Fruit fly (Drosophila melanogaster): ENCODE data around the gene nac.

nac gene

DNA sequence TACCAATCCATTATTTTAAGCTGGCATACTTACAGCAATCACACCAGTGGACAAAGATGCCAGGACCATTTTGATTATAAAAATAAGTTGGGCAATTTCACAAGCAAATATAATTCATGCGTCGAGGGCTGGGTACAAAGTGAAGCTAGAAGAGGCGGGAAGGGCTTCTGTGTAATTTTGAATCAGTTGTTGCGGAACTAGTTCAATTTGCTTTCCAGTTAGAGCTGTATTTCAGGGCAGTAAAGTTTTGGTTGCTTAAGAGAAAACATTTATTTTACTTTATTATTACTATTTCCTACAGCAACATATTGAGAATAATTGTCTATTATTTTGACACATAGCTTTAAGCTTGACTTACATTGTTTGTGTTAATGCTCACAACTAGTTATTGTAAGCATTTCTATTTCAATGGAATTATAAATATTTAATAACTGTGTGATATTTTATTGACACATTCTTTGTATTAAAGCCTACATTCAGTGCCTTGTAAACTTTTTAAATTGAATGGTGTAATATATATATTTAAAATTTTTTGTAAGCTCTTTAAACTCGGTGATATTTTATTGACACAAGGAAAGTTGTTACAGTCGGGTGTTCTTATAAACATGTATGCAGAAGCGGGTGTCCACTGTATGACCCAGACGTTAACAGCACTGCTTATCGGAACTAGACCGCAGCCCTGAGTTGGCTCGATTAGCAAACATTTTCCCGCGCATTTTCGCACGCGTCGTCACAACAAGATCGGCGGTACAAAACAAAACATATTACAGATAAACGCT is 39.3 kb downstream of the nac start, which contains the start of the genes RPA1 and Mcm2 (continued):
- TF ChIP-seq CG15479 (GFP tag; optimal IDR thresholded peaks at IDR 0.05) (no peak), corto (GFP tag; optimal IDR thresholded peaks at IDR 0.05) (no peak), nerfin-2 (GFP tag; IDR thresholded peaks at IDR 0.05; ENCODE audit: partially characterized antibody) (no peak), Oaz (GFP tag; IDR thresholded peaks at IDR 0.05) (0 out of 2 replicates have a peak, but pooled peaks have one; percentile 29), disco-r (GFP tag; optimal IDR thresholded peaks at IDR 0.05) (peak; percentile 17), lola (GFP tag; optimal IDR thresholded peaks at IDR 0.05) (peak in 1 of 3 experiments; percentile 79), CG17385 (GFP tag; optimal IDR thresholded peaks at IDR 0.05) (peak; percentile 66), CG8388 (GFP tag; optimal IDR thresholded peaks at IDR 0.05) (peak; percentile 66), D19A (tag; optimal IDR thresholded peaks at IDR 0.05) (peak; percentile 61), CG7987 (GFP tag; optimal IDR thresholded peaks at IDR 0.05) (no peak), Med (GFP tag) (peak; percentile 88), kni (GFP tag; optimal IDR thresholded peaks at IDR 0.05) (peak; percentile 76), crol (GFP tag; IDR thresholded peaks at IDR 0.05) (no peak), jumu (GFP tag; optimal IDR thresholded peaks at IDR 0.05) (peak; percentile 28), CG12219 (GFP tag; optimal IDR thresholded peaks at IDR 0.05) (peak; percentile 50), CG1792 (GFP tag; optimal IDR thresholded peaks at IDR 0.05) (peak; percentile 32), Fer1 (GFP tag; optimal IDR thresholded peaks at IDR 0.05) (no peak), NfI (GFP tag; optimal IDR thresholded peaks at IDR 0.05) (peak; percentile 82), hb (GFP tag; IDR thresholded peaks at IDR 0.05; ENCODE audit: partially characterized antibody) (no peak), Sry-β (GFP tag; optimal IDR thresholded peaks at IDR 0.05) (peak; percentile 30), CG4730 (GFP tag; IDR thresholded peaks at IDR 0.05) (peak; percentile 49), Ets65A (GFP tag) (peak; percentile 97), CG8281 (tag; optimal IDR thresholded peaks at IDR 0.05) (peak; percentile 50), ab (GFP tag; optimal IDR thresholded peaks at IDR 0.05) (no peak), aop (GFP tag; IDR thresholded peaks at IDR 0.05) (peak; percentile 67; the same call in 1 of the 2 replicates), nau (GFP tag; optimal IDR thresholded peaks at IDR 0.05) (no peak), run (tag; optimal IDR thresholded peaks at IDR 0.05) (no peak), sob (GFP tag; IDR thresholded peaks at IDR 0.05) (peak; percentile 72), CG4404 (GFP tag; IDR thresholded peaks at IDR 0.05) (peak; percentile 65), CG12744 (GFP tag; optimal IDR thresholded peaks at IDR 0.05) (no peak), CG10209 (GFP tag; optimal IDR thresholded peaks at IDR 0.05) (peak; percentile 76), CG13894 (tag; optimal IDR thresholded peaks at IDR 0.05) (peak; percentile 44), Mrtf (GFP tag; IDR thresholded peaks at IDR 0.05) (peak; percentile 75; the same call in 1 of the 3 replicates), HLHmδ (GFP tag; optimal IDR thresholded peaks at IDR 0.05) (peak; percentile 43), CG15601 (tag; optimal IDR thresholded peaks at IDR 0.05) (peak; percentile 47), zen (tag; optimal IDR thresholded peaks at IDR 0.05) (peak; percentile 38), Kr (GFP tag; optimal IDR thresholded peaks at IDR 0.05) (no peak), CG12155 (GFP tag; optimal IDR thresholded peaks at IDR 0.05) (peak; percentile 84), CG1832 (GFP tag; optimal IDR thresholded peaks at IDR 0.05) (no peak), CG15073 (GFP tag; optimal IDR thresholded peaks at IDR 0.05) (peak; percentile 18), CG7786 (GFP tag; optimal IDR thresholded peaks at IDR 0.05) (peak; percentile 52), CG30403 (GFP tag; optimal IDR thresholded peaks at IDR 0.05) (peak; percentile 90), CG17186 (GFP tag; optimal IDR thresholded peaks at IDR 0.05) (peak; percentile 10), az2 (GFP tag; optimal IDR thresholded peaks at IDR 0.05) (peak; percentile 81), CG1603 (tag; optimal IDR thresholded peaks at IDR 0.05) (peak; percentile 32), CG12104 (GFP tag; optimal IDR thresholded peaks at IDR 0.05) (peak; percentile 68), maf-S (GFP tag; optimal IDR thresholded peaks at IDR 0.05) (peak; percentile 23), Tbp (GFP tag; optimal IDR thresholded peaks at IDR 0.05) (no peak)

Measured in whole organism, embryonic.